Fruit fly (Drosophila melanogaster) whole organism, pupa: ENCODE measurements around the gene RPA1.

Experiments used
- CG10348 ChIP-seq: fragments of 200-800 bp; sonication (Bioruptor generic); IDR thresholded peaks from 2 replicates; pipeline ENCODE4 v1.3.6; 2022; ENCODE audit warnings: missing biosample characterization, missing genetic modification characterization
- CG12605 ChIP-seq: fragments of 200-800 bp; sonication (Bioruptor generic); IDR thresholded peaks from 2 replicates; pipeline ENCODE4 v1.3.6; 2022; ENCODE audit warnings: missing biosample characterization, missing genetic modification characterization
- CG13204 ChIP-seq: fragments of 200-800 bp; sonication (Bioruptor generic); optimal IDR thresholded peaks from 2 replicates; lab custom pipeline; 2018; ENCODE audit warnings: missing biosample characterization, mild to moderate bottlenecking, missing genetic modification characterization, moderate library complexity
- CG14655 ChIP-seq: fragments of 200-800 bp; sonication (Bioruptor generic); optimal IDR thresholded peaks from 3 replicates; lab custom pipeline; 2017; ENCODE audit warnings: mild to moderate bottlenecking, missing biosample characterization, missing genetic modification reagents, missing genetic modification characterization
- CG15710 ChIP-seq: fragments of 200-800 bp; sonication (Bioruptor generic); optimal IDR thresholded peaks from 2 replicates; lab custom pipeline; 2018; ENCODE audit warnings: missing biosample characterization, mild to moderate bottlenecking, missing genetic modification characterization, moderate library complexity
- CG17806 ChIP-seq: fragments of 200-800 bp; sonication (Bioruptor generic); optimal IDR thresholded peaks from 2 replicates; lab custom pipeline; 2018; ENCODE audit warnings: missing biosample characterization, mild to moderate bottlenecking, missing genetic modification characterization, moderate library complexity
- CG32121 ChIP-seq: fragments of 200-800 bp; sonication (Bioruptor generic); IDR thresholded peaks from 2 replicates; pipeline ENCODE4 v1.3.6; 2022; ENCODE audit warnings: missing biosample characterization, missing genetic modification characterization
- CG34367 ChIP-seq: fragments of 200-800 bp; sonication (Bioruptor generic); optimal IDR thresholded peaks from 2 replicates; lab custom pipeline; 2018; ENCODE audit warnings: missing biosample characterization, mild to moderate bottlenecking, missing genetic modification characterization
- CG4496 ChIP-seq: fragments of 200-800 bp; sonication (Bioruptor generic); IDR thresholded peaks from 3 replicates; pipeline ENCODE4 v1.3.6; 2022; ENCODE audit warnings: missing biosample characterization, missing genetic modification characterization
- CG8159 ChIP-seq: fragments of 200-800 bp; sonication (Bioruptor generic); optimal IDR thresholded peaks from 3 replicates; lab custom pipeline; 2018; ENCODE audit warnings: missing biosample characterization, mild to moderate bottlenecking, missing genetic modification characterization, moderate library complexity
- CG8301 ChIP-seq: fragments of 200-800 bp; sonication (Bioruptor generic); optimal IDR thresholded peaks from 2 replicates; lab custom pipeline; 2018; ENCODE audit warnings: missing biosample characterization, mild to moderate bottlenecking, missing genetic modification characterization
- CG9948 ChIP-seq: fragments of 200-800 bp; sonication (Bioruptor generic); optimal IDR thresholded peaks from 2 replicates; lab custom pipeline; 2018; ENCODE audit warnings: missing biosample characterization, mild to moderate bottlenecking, missing genetic modification characterization, moderate library complexity
- D1 ChIP-seq: fragments of 200-800 bp; sonication (Bioruptor generic); optimal IDR thresholded peaks from 2 replicates; lab custom pipeline; 2018; ENCODE audit warnings: missing biosample characterization, mild to moderate bottlenecking, missing genetic modification characterization, moderate library complexity
- EcR ChIP-seq: fragments of 200-800 bp; sonication (Bioruptor generic); optimal IDR thresholded peaks from 3 replicates; lab custom pipeline; 2019; ENCODE audit warnings: missing biosample characterization, missing genetic modification characterization, mild to moderate bottlenecking, moderate library complexity, missing genetic modification reagents
- Ets98B ChIP-seq: fragments of 200-800 bp; sonication (Bioruptor generic); IDR thresholded peaks from 2 replicates; pipeline ENCODE4 v1.3.6; 2022; ENCODE audit warnings: missing biosample characterization, missing genetic modification characterization
- Pif1A ChIP-seq: fragments of 200-800 bp; sonication (Bioruptor generic); optimal IDR thresholded peaks from 3 replicates; lab custom pipeline; 2016; ENCODE audit warnings: missing biosample characterization, missing genetic modification characterization
- Pif1B ChIP-seq: fragments of 200-800 bp; sonication (Bioruptor generic); optimal IDR thresholded peaks from 3 replicates; lab custom pipeline; 2016; ENCODE audit warnings: missing biosample characterization, missing genetic modification characterization
- Snoo ChIP-seq: fragments of 200-800 bp; sonication (Bioruptor generic); optimal IDR thresholded peaks from 3 replicates; lab custom pipeline; 2017; ENCODE audit warnings: missing biosample characterization, mild to moderate bottlenecking, missing genetic modification characterization, inconsistent platforms
- fd96Ca ChIP-seq: fragments of 200-800 bp; sonication (Bioruptor generic); IDR thresholded peaks from 3 replicates; pipeline ENCODE4 v1.3.6; 2022; ENCODE audit warnings: missing biosample characterization, missing genetic modification characterization
- gl ChIP-seq: fragments of 200-800 bp; sonication (Bioruptor generic); optimal IDR thresholded peaks from 2 replicates; lab custom pipeline; 2018; ENCODE audit warnings: missing biosample characterization, mild to moderate bottlenecking, missing genetic modification characterization
- rn ChIP-seq: fragments of 200-800 bp; sonication (Bioruptor generic); IDR thresholded peaks from 2 replicates; pipeline ENCODE4 v1.3.6; 2022; ENCODE audit warnings: missing biosample characterization, missing genetic modification characterization

Gene RPA1

dm6 chr3R:8261634-8262033, 2.6 kb downstream of the RPA1 start:
- no peak for TF ChIP-seq CG34367 (tag; lab: Kevin White, UChicago)

- TF ChIP-seq CG10348 (GFP tag; lab: Robert Waterston, UW): no peak
- TF ChIP-seq Ets98B: peak; percentile 47; the same call in 1 of the 2 replicates
- TF ChIP-seq CG14655 (GFP tag; lab: Kevin White, UChicago): peak; percentile 68
- peak; percentile 53 for TF ChIP-seq CG32121
- peak; percentile 36; the same call in 1 of the 2 replicates for TF ChIP-seq CG12605
- peak; percentile 68 for TF ChIP-seq CG8301 (tag; lab: Kevin White, UChicago)
- no peak for TF ChIP-seq CG9948
These were observed 8.2 kb downstream of the RPA1 start for dm6 chr3R:8256040-8256439.

DNA sequence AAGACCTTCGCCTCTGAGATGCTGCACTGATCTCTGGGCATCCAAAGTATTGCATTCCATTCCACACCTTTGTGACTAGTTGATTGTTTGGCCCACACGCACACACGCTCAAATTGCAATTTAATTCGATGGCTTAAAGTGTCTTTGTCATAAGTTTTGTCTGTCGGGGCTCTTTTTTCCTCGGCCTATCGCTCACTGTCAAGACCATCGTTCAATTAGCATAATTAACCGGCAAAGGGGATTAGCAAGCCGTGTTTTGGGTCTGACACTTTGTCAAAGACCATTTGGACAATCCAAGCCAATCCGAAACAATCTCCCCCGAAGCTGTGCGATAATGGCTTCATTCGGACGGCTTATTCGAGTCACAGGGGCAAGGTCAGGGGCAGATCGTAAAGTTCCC, 9.9 kb downstream of the RPA1 start:
- TF ChIP-seq CG34367 (tag; lab: Kevin White, UChicago) (no peak), CG10348 (GFP tag; lab: Robert Waterston, UW) (no peak), CG17806 (tag; lab: Kevin White, UChicago) (no peak), CG32121 (no peak), CG15710 (no peak), CG9948 (no peak), fd96Ca (GFP tag; lab: Robert Waterston, UW) (no peak), gl (tag; lab: Kevin White, UChicago) (no peak), Ets98B (no peak), CG8301 (tag; lab: Kevin White, UChicago) (no peak), Snoo (tag; lab: Kevin White, UChicago) (no peak), EcR (no peak), CG13204 (no peak), rn (no peak), D1 (tag; lab: Kevin White, UChicago) (no peak), CG8159 (tag; lab: Kevin White, UChicago) (no peak)

dm6 chr3R:8251532-8251931, 12.7 kb downstream of the RPA1 start:
- TF ChIP-seq CG8301 (tag; lab: Kevin White, UChicago) (no peak), CG13204 (peak; percentile 90), fd96Ca (GFP tag; lab: Robert Waterston, UW) (0 out of 3 replicates have a peak, but pooled peaks have one; percentile 18)
- TF ChIP-seq, all 21 proteins: peak for 2

dm6 chr3R:8250166-8250733, 14.0 kb downstream of the RPA1 start, which contains the start of gene mtg:
TSS of gene mtg (plus strand) at chr3R:8250497.
- TF ChIP-seq CG9948 (no peak), rn (0 out of 2 replicates have a peak, but pooled peaks have one; percentile 11), CG4496 (GFP tag; lab: Robert Waterston, UW) (peak; percentile 17; the same call in 1 of the 3 replicates), CG34367 (tag; lab: Kevin White, UChicago) (no peak), Ets98B (peak; percentile 31; the same call in 1 of the 2 replicates), fd96Ca (GFP tag; lab: Robert Waterston, UW) (peak; percentile 25; the same call in 1 of the 3 replicates)

dm6 chr3R:8248138-8248537, 16.1 kb downstream of the RPA1 start, which contains the start of gene CG15864:
TSS of gene CG15864 (plus strand) at chr3R:8248438.
- TF ChIP-seq CG14655 (GFP tag; lab: Kevin White, UChicago): no peak
- no peak for TF ChIP-seq CG34367 (tag; lab: Kevin White, UChicago)
- no peak for TF ChIP-seq fd96Ca (GFP tag; lab: Robert Waterston, UW)
- TF ChIP-seq CG17806 (tag; lab: Kevin White, UChicago): no peak
- no peak for TF ChIP-seq Ets98B

DNA sequence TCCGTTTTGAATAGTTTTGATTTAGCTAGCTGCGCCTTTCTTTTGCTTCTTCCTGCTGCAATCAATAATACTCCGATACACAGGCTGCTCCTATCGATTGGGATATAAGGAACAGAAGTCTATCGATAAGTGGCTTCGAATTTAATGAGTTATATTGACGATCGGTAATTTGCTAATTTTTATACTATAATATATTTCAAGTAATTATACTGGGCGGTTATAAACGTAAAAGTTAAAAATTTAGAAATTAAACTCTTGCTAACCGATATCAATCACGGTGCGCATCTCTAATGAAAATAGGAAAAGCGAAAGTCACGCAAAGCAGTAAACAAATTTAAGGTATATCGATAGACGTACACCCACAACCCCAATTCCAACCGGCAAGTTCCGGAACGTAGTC, 20.5 kb downstream of the RPA1 start, which contains the start of the genes CG9636, CG18749 and CG33722:
Gene CG9636 (minus strand): TSS at position 73 of the 400 bp plus-strand sequence.
Gene CG18749 (plus strand): TSS at position 336 of the 400 bp plus-strand sequence.
Gene CG33722 (plus strand): TSS at position 336 of the 400 bp plus-strand sequence.
- TF ChIP-seq Ets98B: peak; percentile 52; the same call in 1 of the 2 replicates
- peak; percentile 45 for TF ChIP-seq Snoo (tag; lab: Kevin White, UChicago)
- TF ChIP-seq CG34367 (tag; lab: Kevin White, UChicago): no peak
- no peak for TF ChIP-seq CG10348 (GFP tag; lab: Robert Waterston, UW)
- peak; percentile 58 for TF ChIP-seq CG15710
- TF ChIP-seq CG4496 (GFP tag; lab: Robert Waterston, UW): peak; percentile 36; the same call in 1 of the 3 replicates
- no peak; the same call in 1 of the 2 replicates for TF ChIP-seq CG32121
- TF ChIP-seq fd96Ca (GFP tag; lab: Robert Waterston, UW): no peak
- no peak for TF ChIP-seq Pif1A (GFP tag; lab: Kevin White, UChicago)
- no peak for TF ChIP-seq gl (tag; lab: Kevin White, UChicago)
- no peak for TF ChIP-seq CG13204
- TF ChIP-seq EcR: peak; percentile 4
- peak; percentile 40 for TF ChIP-seq CG8159 (tag; lab: Kevin White, UChicago)
- no peak for TF ChIP-seq CG14655 (GFP tag; lab: Kevin White, UChicago)
- no peak for TF ChIP-seq CG9948
- peak; percentile 52 for TF ChIP-seq CG8301 (tag; lab: Kevin White, UChicago)
- TF ChIP-seq CG17806 (tag; lab: Kevin White, UChicago): peak; percentile 41
- TF ChIP-seq Pif1B: peak; percentile 69
- peak; percentile 26 for TF ChIP-seq D1 (tag; lab: Kevin White, UChicago)
- TF ChIP-seq CG12605: no peak
- no peak for TF ChIP-seq rn
- TF ChIP-seq, all 21 proteins: peak for 10
